Worm (Caenorhabditis elegans) whole organism, mixed stage, embryonic: ENCODE results near the gene daf-18.

ENCODE experiments used
- flh-1 ChIP-seq: fragments of 200-800 bp; sonication (Bioruptor generic); optimal IDR thresholded peaks from 2 replicates; lab custom pipeline; 2018; ENCODE audit warnings: mild to moderate bottlenecking, missing genetic modification characterization, moderate library complexity, missing compliant biosample characterization
- nhr-237 ChIP-seq: fragments of 150-350 bp; optimal IDR thresholded peaks from 2 replicates; lab custom pipeline; 2014; ENCODE audit warnings: missing biosample characterization, missing genetic modification characterization
- nhr-76 ChIP-seq: sonication (generic microtip); optimal IDR thresholded peaks from 2 replicates; lab custom pipeline; 2017; ENCODE audit warnings: missing biosample characterization, missing genetic modification characterization
- unc-62 ChIP-seq: fragments of 150-350 bp; optimal IDR thresholded peaks from 2 replicates; lab custom pipeline; 2014; ENCODE audit warnings: missing biosample characterization, missing genetic modification reagents, missing genetic modification characterization

DNA sequence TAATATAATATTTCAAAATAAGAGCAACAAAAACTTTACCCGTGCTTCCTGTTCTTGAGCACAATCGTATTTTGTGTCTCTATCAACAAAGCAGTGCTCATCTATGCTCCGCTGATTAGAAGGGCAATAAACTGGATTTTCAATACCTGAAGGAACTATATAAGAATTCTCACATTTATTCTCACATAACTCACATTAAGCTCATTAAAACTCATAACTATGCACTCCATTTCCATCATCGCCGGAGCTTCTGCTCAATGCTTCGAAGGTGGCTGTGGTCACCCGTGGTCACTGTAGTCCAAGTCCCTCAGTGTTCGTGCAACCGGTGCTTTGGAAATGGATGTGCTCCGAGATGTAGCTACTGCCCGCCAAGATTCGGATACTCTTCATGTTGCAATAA lies 29.8 kb upstream of the daf-18 start, which contains the start of the genes Y66H1A.8 and M04G7.5:
- TF ChIP-seq flh-1 (no peak), unc-62 (GFP tag; lab: Kevin White, UChicago) (no peak), nhr-76 (tag; lab: Kevin White, UChicago) (no peak), nhr-237 (tag; lab: Kevin White, UChicago) (no peak)
